Fruit fly (Drosophila melanogaster) whole organism, embryonic: ENCODE results near the gene CG7806.
A peak's percentile ranks its signal among the peaks of the same experiment; 100 is the strongest.

ENCODE experiments used
- Adf1 ChIP-seq: fragments of 200-800 bp; sonication (Bioruptor generic); IDR thresholded peaks from 2 replicates; pipeline ENCODE4 v1.3.6; 2022; ENCODE audit warnings: missing biosample characterization, missing genetic modification characterization
- Aef1 ChIP-seq: fragments of 200-800 bp; sonication (Bioruptor generic); IDR thresholded peaks from 3 replicates; pipeline ENCODE4 v1.3.6; 2022; ENCODE audit warnings: missing biosample characterization, missing genetic modification characterization
- Awh ChIP-seq: fragments of 200-800 bp; sonication (Bioruptor generic); IDR thresholded peaks from 2 replicates; pipeline ENCODE4, ENCODE4 v1.3.6; 2022; ENCODE audit warnings: missing biosample characterization, missing genetic modification characterization
- CG12104 ChIP-seq: fragments of 200-800 bp; sonication (Bioruptor generic); optimal IDR thresholded peaks from 3 replicates; lab custom pipeline; 2016; ENCODE audit warnings: missing biosample characterization, missing genetic modification characterization
- CG13287 ChIP-seq: fragments of 200-800 bp; sonication (Bioruptor generic); IDR thresholded peaks from 2 replicates; pipeline ENCODE4 v1.3.6; 2022; ENCODE audit warnings: missing biosample characterization, missing genetic modification characterization; ENCODE audit not compliant: partially characterized antibody
- CG14441 ChIP-seq: fragments of 200-800 bp; sonication (Bioruptor generic); IDR thresholded peaks from 2 replicates; pipeline ENCODE4 v1.3.6; 2022; ENCODE audit warnings: missing biosample characterization, missing genetic modification characterization
- CG14667 ChIP-seq: fragments of 200-800 bp; sonication (Bioruptor generic); IDR thresholded peaks from 2 replicates; pipeline ENCODE4 v1.3.6; 2022; ENCODE audit warnings: missing biosample characterization, missing genetic modification characterization
- CG17328 ChIP-seq: fragments of 200-800 bp; sonication (Bioruptor generic); IDR thresholded peaks from 2 replicates; pipeline ENCODE4 v1.3.6; 2022; ENCODE audit warnings: missing biosample characterization, missing genetic modification characterization
- CG17612 ChIP-seq: fragments of 200-800 bp; sonication (Bioruptor generic); IDR thresholded peaks from 2 replicates; pipeline ENCODE4 v1.3.6; 2022; ENCODE audit warnings: missing biosample characterization, missing genetic modification characterization
- CG2678 ChIP-seq: fragments of 200-800 bp; sonication (Bioruptor generic); optimal IDR thresholded peaks from 3 replicates; lab custom pipeline; 2019; ENCODE audit warnings: missing biosample characterization, mild to moderate bottlenecking, missing genetic modification characterization, moderate library complexity
- CG34422 ChIP-seq: fragments of 200-800 bp; sonication (Bioruptor generic); IDR thresholded peaks from 3 replicates; pipeline ENCODE4 v1.3.6; 2022; ENCODE audit warnings: missing biosample characterization, missing genetic modification characterization
- CG3995 ChIP-seq: fragments of 200-800 bp; sonication (Bioruptor generic); optimal IDR thresholded peaks from 3 replicates; lab custom pipeline; 2016; ENCODE audit warnings: missing biosample characterization, missing genetic modification characterization
- CG42726 ChIP-seq: fragments of 200-800 bp; sonication (Bioruptor generic); IDR thresholded peaks from 2 replicates; pipeline ENCODE4 v1.3.6; 2022; ENCODE audit warnings: missing biosample characterization, missing genetic modification characterization; ENCODE audit not compliant: partially characterized antibody
- CG5953 ChIP-seq: fragments of 200-800 bp; sonication (Bioruptor generic); IDR thresholded peaks from 2 replicates; pipeline ENCODE4 v1.3.6; 2022; ENCODE audit warnings: missing biosample characterization, missing genetic modification characterization
- CG6654 ChIP-seq: fragments of 200-800 bp; sonication (Bioruptor generic); optimal IDR thresholded peaks from 2 replicates; lab custom pipeline; 2017; ENCODE audit warnings: missing biosample characterization, mild to moderate bottlenecking, missing genetic modification characterization
- CG6765 ChIP-seq: fragments of 200-800 bp; sonication (Bioruptor generic); optimal IDR thresholded peaks from 3 replicates; lab custom pipeline; 2017; ENCODE audit warnings: missing biosample characterization, mild to moderate bottlenecking, missing genetic modification characterization
- CG6791 ChIP-seq: fragments of 200-800 bp; sonication (Bioruptor generic); IDR thresholded peaks from 3 replicates; pipeline ENCODE4 v1.3.6; 2022; ENCODE audit warnings: missing biosample characterization, missing genetic modification characterization; ENCODE audit not compliant: partially characterized antibody
- CG7928 ChIP-seq: fragments of 200-800 bp; sonication (Bioruptor generic); optimal IDR thresholded peaks from 2 replicates; lab custom pipeline; 2017; ENCODE audit warnings: missing biosample characterization, mild to moderate bottlenecking, missing genetic modification characterization
- Doc3 ChIP-seq: fragments of 200-800 bp; sonication (Bioruptor generic); IDR thresholded peaks from 3 replicates; pipeline ENCODE4 v1.3.6; 2022; ENCODE audit warnings: missing biosample characterization, missing genetic modification characterization; ENCODE audit not compliant: partially characterized antibody
- Drgx ChIP-seq: fragments of 200-800 bp; sonication (Bioruptor generic); IDR thresholded peaks from 2 replicates; pipeline ENCODE4 v1.3.6; 2022; ENCODE audit warnings: missing biosample characterization, missing genetic modification characterization
- Fer3 ChIP-seq: fragments of 200-800 bp; sonication (Bioruptor generic); optimal IDR thresholded peaks from 2 replicates; lab custom pipeline; 2018; ENCODE audit warnings: missing biosample characterization, mild to moderate bottlenecking, missing genetic modification characterization, moderate library complexity
- Gug ChIP-seq: fragments of 200-800 bp; sonication (Bioruptor generic); IDR thresholded peaks from 4 replicates; pipeline ENCODE4 v1.3.6; 2022; ENCODE audit warnings: missing biosample characterization, missing genetic modification characterization
- HLH54F ChIP-seq: fragments of 200-800 bp; sonication (Bioruptor generic); optimal IDR thresholded peaks from 3 replicates; lab custom pipeline; 2016; ENCODE audit warnings: missing biosample characterization, missing genetic modification characterization
- Hand ChIP-seq: fragments of 200-800 bp; sonication (Bioruptor generic); optimal IDR thresholded peaks from 2 replicates; lab custom pipeline; 2017; ENCODE audit warnings: mild to moderate bottlenecking, missing biosample characterization, missing genetic modification reagents, missing genetic modification characterization
- NC2β ChIP-seq: fragments of 200-800 bp; sonication (Bioruptor generic); optimal IDR thresholded peaks from 2 replicates; lab custom pipeline; 2016; ENCODE audit warnings: missing biosample characterization, missing genetic modification characterization
- Nf-YA ChIP-seq: fragments of 200-800 bp; sonication (Bioruptor generic); IDR thresholded peaks from 2 replicates; pipeline ENCODE4 v1.3.6; 2022; ENCODE audit warnings: missing biosample characterization, missing genetic modification characterization
- NfI ChIP-seq: fragments of 200-800 bp; sonication (Bioruptor generic); optimal IDR thresholded peaks from 3 replicates; lab custom pipeline; 2018; ENCODE audit warnings: missing biosample characterization, mild to moderate bottlenecking, missing genetic modification characterization, moderate library complexity
- PHDP ChIP-seq: fragments of 200-800 bp; sonication (Bioruptor generic); optimal IDR thresholded peaks from 3 replicates; lab custom pipeline; 2018; ENCODE audit warnings: missing biosample characterization, mild to moderate bottlenecking, missing genetic modification characterization, moderate library complexity
- Trl ChIP-seq, 3 experiments: fragments of >200 bp in 2 of 3; fragments of 200-800 bp in 1 of 3; sonication (Bioruptor generic) in 1 of 3; optimal IDR thresholded peaks; 2 replicates in 1 of 3; 3 replicates in 2 of 3; lab custom pipeline; 2016 to 2017; ENCODE audit warnings: missing biosample characterization in 1 of 3, missing genetic modification characterization in 1 of 3
- YL-1 ChIP-seq: fragments of 200-800 bp; sonication (Bioruptor generic); optimal IDR thresholded peaks from 3 replicates; lab custom pipeline; 2017; ENCODE audit warnings: missing biosample characterization, mild to moderate bottlenecking, missing genetic modification characterization
- al ChIP-seq: fragments of 200-800 bp; sonication (Bioruptor generic); IDR thresholded peaks from 2 replicates; pipeline ENCODE4 v1.3.6; 2022; ENCODE audit warnings: missing biosample characterization, missing genetic modification characterization
- bcd ChIP-seq: fragments of 200-800 bp; sonication (Bioruptor generic); optimal IDR thresholded peaks from 2 replicates; lab custom pipeline; 2017; ENCODE audit warnings: missing biosample characterization, mild to moderate bottlenecking, missing genetic modification characterization
- bowl ChIP-seq: fragments of 200-800 bp; sonication (Bioruptor generic); IDR thresholded peaks from 2 replicates; pipeline ENCODE4 v1.3.6; 2022; ENCODE audit warnings: missing biosample characterization, missing genetic modification characterization
- bsh ChIP-seq, 2 experiments: fragments of 200-800 bp; sonication (Bioruptor generic); optimal IDR thresholded peaks; 2 replicates each; lab custom pipeline; 2017 to 2018; ENCODE audit warnings: mild to moderate bottlenecking in 2 of 2, missing biosample characterization in 2 of 2, missing genetic modification characterization in 2 of 2, moderate library complexity in 1 of 2
- btn ChIP-seq: fragments of 200-800 bp; sonication (Bioruptor generic); optimal IDR thresholded peaks from 2 replicates; lab custom pipeline; 2016; ENCODE audit warnings: missing biosample characterization, missing genetic modification characterization
- chm ChIP-seq: fragments of 200-800 bp; sonication (Bioruptor generic); IDR thresholded peaks from 2 replicates; pipeline ENCODE4 v1.3.6; 2022; ENCODE audit warnings: missing biosample characterization, missing genetic modification characterization
- crp ChIP-seq, 2 experiments: fragments of 200-800 bp; sonication (Bioruptor generic); optimal IDR thresholded peaks; 2 replicates in 1 of 2; 3 replicates in 1 of 2; lab custom pipeline; 2017; ENCODE audit warnings: missing biosample characterization in 2 of 2, missing genetic modification characterization in 2 of 2, mild to moderate bottlenecking in 1 of 2, moderate library complexity in 1 of 2
- dpn ChIP-seq, 2 experiments: fragments of 200-800 bp; sonication (Bioruptor generic); optimal IDR thresholded peaks; 3 replicates each; lab custom pipeline; 2016; ENCODE audit warnings: missing biosample characterization in 2 of 2, missing genetic modification characterization in 2 of 2
- eyg ChIP-seq: fragments of 200-800 bp; sonication (Bioruptor generic); optimal IDR thresholded peaks from 3 replicates; lab custom pipeline; 2016; ENCODE audit warnings: missing biosample characterization, missing genetic modification characterization
- gfzf ChIP-seq: fragments of 200-800 bp; sonication (Bioruptor generic); optimal IDR thresholded peaks from 2 replicates; lab custom pipeline; 2016; ENCODE audit warnings: missing biosample characterization, mild to moderate bottlenecking, missing genetic modification characterization, moderate library complexity
- gro ChIP-seq: fragments of 200-800 bp; sonication (Bioruptor generic); optimal IDR thresholded peaks from 2 replicates; lab custom pipeline; 2016; ENCODE audit warnings: missing biosample characterization, missing genetic modification characterization
- gsb ChIP-seq: fragments of 200-800 bp; sonication (Bioruptor generic); IDR thresholded peaks from 2 replicates; pipeline ENCODE4 v1.3.6; 2022; ENCODE audit warnings: missing biosample characterization, missing genetic modification characterization
- hb ChIP-seq: fragments of 200-800 bp; sonication (Bioruptor generic); IDR thresholded peaks from 3 replicates; pipeline ENCODE4 v1.3.6; 2022; ENCODE audit warnings: missing biosample characterization, missing genetic modification characterization; ENCODE audit not compliant: partially characterized antibody
- ken ChIP-seq: fragments of 200-800 bp; sonication (Bioruptor generic); IDR thresholded peaks from 3 replicates; pipeline ENCODE4 v1.3.6; 2022; ENCODE audit warnings: missing biosample characterization, missing genetic modification characterization
- pho ChIP-seq: fragments of 200-800 bp; sonication (Bioruptor generic); optimal IDR thresholded peaks from 2 replicates; lab custom pipeline; 2016; ENCODE audit warnings: missing biosample characterization, missing genetic modification characterization
- psq ChIP-seq: fragments of 200-800 bp; sonication (Bioruptor generic); optimal IDR thresholded peaks from 2 replicates; lab custom pipeline; 2017; ENCODE audit warnings: missing biosample characterization, missing genetic modification characterization
- scrt ChIP-seq: fragments of 200-800 bp; sonication (Bioruptor generic); optimal IDR thresholded peaks from 2 replicates; lab custom pipeline; 2018; ENCODE audit warnings: missing biosample characterization, mild to moderate bottlenecking, missing genetic modification characterization, moderate library complexity
- sisA ChIP-seq: fragments of 200-800 bp; sonication (Bioruptor generic); IDR thresholded peaks from 2 replicates; pipeline ENCODE4 v1.3.6; 2022; ENCODE audit warnings: missing biosample characterization, missing genetic modification characterization
- slbo ChIP-seq: fragments of 200-800 bp; sonication (Bioruptor generic); IDR thresholded peaks from 2 replicates; pipeline ENCODE4 v1.3.6; 2022; ENCODE audit warnings: missing biosample characterization, missing genetic modification characterization

Gene CG7806

DNA sequence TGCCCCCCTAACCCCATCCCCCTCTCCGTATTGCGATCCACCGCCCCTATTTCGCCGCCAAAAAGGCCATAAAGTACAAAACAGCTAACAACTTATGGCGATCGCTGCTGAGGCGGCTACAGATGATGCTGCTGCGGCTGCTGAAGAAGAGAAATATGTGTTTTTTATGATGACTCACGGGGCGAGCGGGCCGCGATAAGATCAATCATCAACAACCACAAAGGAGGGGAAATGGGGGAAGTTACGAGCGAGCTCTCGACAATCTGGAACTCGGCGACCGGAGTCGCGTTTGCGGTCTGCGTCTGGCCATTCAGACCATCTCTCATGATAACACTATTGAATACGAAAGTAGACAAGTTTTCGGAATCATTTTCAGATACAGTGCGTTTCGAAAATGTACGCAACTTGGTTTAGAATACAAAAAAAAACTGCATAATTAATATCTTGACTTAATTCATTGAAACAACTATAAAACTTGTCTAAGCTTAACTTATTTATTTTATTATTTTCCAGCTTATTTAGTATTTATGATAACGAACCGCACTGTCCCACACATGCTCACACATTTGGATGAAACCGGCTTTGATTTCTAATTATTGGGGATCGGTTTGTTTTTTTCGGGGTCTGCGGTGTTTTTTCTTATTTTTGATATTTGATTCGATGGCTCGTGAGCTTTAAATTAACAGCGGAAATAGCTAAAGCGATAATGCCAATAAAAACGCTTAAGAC lies 18.9 kb upstream of the CG7806 start (continued):
- peak; percentile 84 for TF ChIP-seq btn (GFP tag; lab: Kevin White, UChicago)
- no peak for TF ChIP-seq Doc3 (GFP tag; lab: Robert Waterston, UW)
- no peak for TF ChIP-seq hb
- TF ChIP-seq gsb (GFP tag; lab: Robert Waterston, UW), result peak; percentile 93
- TF ChIP-seq bowl (GFP tag; lab: Robert Waterston, UW), result peak; percentile 93
- peak; percentile 91 for TF ChIP-seq CG17612 (GFP tag; lab: Robert Waterston, UW)
- TF ChIP-seq CG7928 (GFP tag; lab: Kevin White, UChicago), result peak; percentile 76
- peak; percentile 95 for TF ChIP-seq al (GFP tag; lab: Robert Waterston, UW)
- TF ChIP-seq eyg (GFP tag; lab: Kevin White, UChicago), result peak; percentile 85
- TF ChIP-seq gfzf (GFP tag; lab: Kevin White, UChicago), result peak; percentile 5
- TF ChIP-seq CG6791 (GFP tag; lab: Robert Waterston, UW), result no peak
- peak; percentile 98 for TF ChIP-seq Awh (GFP tag; lab: Robert Waterston, UW)
- peak; percentile 96 for TF ChIP-seq Fer3 (tag; lab: Kevin White, UChicago)
- peak; percentile 69 for TF ChIP-seq psq (GFP tag; lab: Kevin White, UChicago)
- peak; percentile 94 for TF ChIP-seq Aef1 (GFP tag; lab: Robert Waterston, UW)
- TF ChIP-seq scrt (GFP tag; lab: Kevin White, UChicago), result peak; percentile 94
- peak; percentile 91 for TF ChIP-seq Drgx (GFP tag; lab: Robert Waterston, UW)
- peak; percentile 95 for TF ChIP-seq Nf-YA
- peak; percentile 91 for TF ChIP-seq Gug (GFP tag; lab: Robert Waterston, UW)
- no peak for TF ChIP-seq Trl (optimal IDR thresholded peaks at IDR 0.05; lab: Kevin White, UChicago)
- peak; percentile 90 for TF ChIP-seq Trl (GFP tag; optimal IDR thresholded peaks at IDR 0.05; lab: Kevin White, UChicago)
- TF ChIP-seq CG6654 (GFP tag; lab: Kevin White, UChicago), result peak; percentile 77
- peak; percentile 89 for TF ChIP-seq Hand
- peak; percentile 73 for TF ChIP-seq CG3995 (GFP tag; lab: Kevin White, UChicago)
- TF ChIP-seq CG13287 (GFP tag; lab: Robert Waterston, UW), result no peak
- TF ChIP-seq CG17328 (GFP tag; lab: Robert Waterston, UW), result peak; percentile 98
- peak; percentile 98 for TF ChIP-seq chm (GFP tag; lab: Robert Waterston, UW)
- TF ChIP-seq dpn (GFP tag; optimal IDR thresholded peaks at IDR 0.05; lab: Kevin White, UChicago), result peak; percentile 92 to 96
- peak in 1 of 2 experiments; percentile 63 for TF ChIP-seq crp (GFP tag; optimal IDR thresholded peaks at IDR 0.05; lab: Kevin White, UChicago)
- peak; percentile 96 for TF ChIP-seq CG14441 (GFP tag; lab: Robert Waterston, UW)
- TF ChIP-seq slbo, result peak; percentile 98
- TF ChIP-seq CG14667 (GFP tag; lab: Robert Waterston, UW), result peak; percentile 94
- TF ChIP-seq CG42726 (GFP tag; lab: Robert Waterston, UW), result no peak
- peak; percentile 93 for TF ChIP-seq CG12104 (GFP tag; lab: Kevin White, UChicago)
- TF ChIP-seq CG34422, result peak; percentile 98
- TF ChIP-seq PHDP, result peak; percentile 97
- peak; percentile 87 for TF ChIP-seq YL-1
- peak; percentile 90 for TF ChIP-seq NC2β
- TF ChIP-seq HLH54F (GFP tag; lab: Kevin White, UChicago), result peak; percentile 91
- TF ChIP-seq gro (GFP tag; lab: Kevin White, UChicago), result peak; percentile 92
- peak; percentile 94 for TF ChIP-seq bcd
- TF ChIP-seq pho (GFP tag; lab: Kevin White, UChicago), result peak; percentile 90
- TF ChIP-seq CG2678 (tag; lab: Kevin White, UChicago), result peak; percentile 99
- peak; percentile 95 for TF ChIP-seq sisA (GFP tag; lab: Robert Waterston, UW)
- TF ChIP-seq CG6765, result peak; percentile 91
- TF ChIP-seq ken, result peak; percentile 96
- TF ChIP-seq NfI (GFP tag; lab: Kevin White, UChicago), result peak; percentile 96
- peak; percentile 75 for TF ChIP-seq Adf1 (GFP tag; lab: Robert Waterston, UW)
- peak in 1 of 2 experiments; percentile 97 for TF ChIP-seq bsh (GFP tag; optimal IDR thresholded peaks at IDR 0.05; lab: Kevin White, UChicago)
- TF ChIP-seq CG5953, result peak; percentile 94
